Worm (Caenorhabditis elegans): Measurements from ENCODE around the gene elb-1.

ce11 chrIII:11750232-11750631 lies 31.0 kb upstream of the elb-1 start:
- TF ChIP-seq ceh-9 (tag; optimal IDR thresholded peaks at IDR 0.05) (no peak), daf-12 (tag; optimal IDR thresholded peaks at IDR 0.05) (no peak), nhr-77 (tag; optimal IDR thresholded peaks at IDR 0.05) (no peak), nhr-28 (tag; optimal IDR thresholded peaks at IDR 0.05) (no peak), ztf-11 (tag; optimal IDR thresholded peaks at IDR 0.05) (no peak), ama-1 (optimal IDR thresholded peaks at IDR 0.05) (no peak), fkh-10 (GFP tag; optimal IDR thresholded peaks at IDR 0.05) (no peak), nhr-25 (tag; optimal IDR thresholded peaks at IDR 0.05) (no peak), elt-2 (tag; optimal IDR thresholded peaks at IDR 0.05) (no peak), ceh-28 (tag; optimal IDR thresholded peaks at IDR 0.05) (no peak), tbx-2 (tag; optimal IDR thresholded peaks at IDR 0.05) (no peak), ZK546.5 (tag; optimal IDR thresholded peaks at IDR 0.05) (no peak), snpc-4 (tag; optimal IDR thresholded peaks at IDR 0.05) (no peak), pha-4 (tag; optimal IDR thresholded peaks at IDR 0.05) (no peak)
